Worm (Caenorhabditis elegans): ENCODE data around the gene grsp-3.

Gene grsp-3

DNA sequence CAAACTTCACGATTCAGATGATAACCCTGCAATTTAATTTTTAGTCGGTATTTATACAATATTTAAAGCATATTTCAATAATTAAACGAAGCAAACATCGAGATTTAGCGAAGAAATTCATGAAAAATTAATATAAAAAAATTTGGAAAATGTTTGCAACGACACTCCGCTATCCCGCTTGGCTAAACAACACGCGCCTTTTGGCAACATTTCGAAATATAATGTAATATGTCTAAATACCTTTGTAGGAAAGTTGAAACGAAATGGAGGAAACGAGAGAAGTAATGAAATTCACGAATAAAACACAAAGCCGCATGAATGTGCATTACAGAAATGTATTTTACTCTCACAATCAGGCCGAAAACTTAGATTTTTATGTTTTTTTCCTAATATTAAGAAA is 34.0 kb upstream of the grsp-3 start, which contains the start of gene rpc-1 (continued):
- TF ChIP-seq xbp-1 (tag; optimal IDR thresholded peaks at IDR 0.05) (no peak), nhr-19 (GFP tag; conservative IDR thresholded peaks at IDR 0.05) (no peak), nhr-76 (tag; optimal IDR thresholded peaks at IDR 0.05) (no peak), snpc-4 (tag; optimal IDR thresholded peaks at IDR 0.05) (no peak), C34B4.2 (tag; optimal IDR thresholded peaks at IDR 0.05) (no peak), fos-1 (tag; optimal IDR thresholded peaks at IDR 0.05) (no peak), lin-39 (tag; optimal IDR thresholded peaks at IDR 0.05) (no peak), ceh-63 (GFP tag; optimal IDR thresholded peaks at IDR 0.05) (no peak), sptf-1 (tag; optimal IDR thresholded peaks at IDR 0.05) (no peak), F16B12.6 (tag; optimal IDR thresholded peaks at IDR 0.05) (peak; percentile 47), nhr-237 (tag; optimal IDR thresholded peaks at IDR 0.05) (no peak), lsy-2 (tag; optimal IDR thresholded peaks at IDR 0.05) (peak; percentile 22 to 75), lin-13 (GFP tag; optimal IDR thresholded peaks at IDR 0.05) (no peak), nhr-84 (tag; optimal IDR thresholded peaks at IDR 0.05) (no peak), unc-62 (GFP tag; optimal IDR thresholded peaks at IDR 0.05) (no peak), zip-4 (GFP tag; optimal IDR thresholded peaks at IDR 0.05) (no peak), hlh-4 (tag; optimal IDR thresholded peaks at IDR 0.05) (no peak), elt-2 (tag; optimal IDR thresholded peaks at IDR 0.05) (no peak), egl-27 (tag; optimal IDR thresholded peaks at IDR 0.05) (no peak), lin-15B (tag; optimal IDR thresholded peaks at IDR 0.05) (peak; percentile 42), nhr-20 (tag; optimal IDR thresholded peaks at IDR 0.05) (peak; percentile 39), pax-3 (tag; optimal IDR thresholded peaks at IDR 0.05) (no peak), ces-1 (GFP tag; optimal IDR thresholded peaks at IDR 0.05) (no peak), nhr-90 (tag; optimal IDR thresholded peaks at IDR 0.05; ENCODE audit: poor library complexity) (peak; percentile 5), ceh-82 (tag; optimal IDR thresholded peaks at IDR 0.05) (peak; percentile 8 to 43 (median 39)), snu-23 (GFP tag; optimal IDR thresholded peaks at IDR 0.05) (peak; percentile 30), pag-3 (tag; optimal IDR thresholded peaks at IDR 0.05; ENCODE audit: borderline replicate concordance, insufficient read depth) (no peak), zag-1 (tag; optimal IDR thresholded peaks at IDR 0.05) (no peak), ama-1 (optimal IDR thresholded peaks at IDR 0.05) (no peak), elt-3 (tag; optimal IDR thresholded peaks at IDR 0.05) (peak in 1 of 6 experiments; percentile 3), mep-1 (tag; optimal IDR thresholded peaks at IDR 0.05) (peak; percentile 59), sox-4 (tag; optimal IDR thresholded peaks at IDR 0.05) (no peak), mab-9 (GFP tag; IDR thresholded peaks at IDR 0.05) (no peak), tlp-1 (tag; optimal IDR thresholded peaks at IDR 0.05) (no peak), nhr-77 (tag; optimal IDR thresholded peaks at IDR 0.05) (no peak), nhr-12 (tag; optimal IDR thresholded peaks at IDR 0.05) (no peak), ztf-11 (tag; optimal IDR thresholded peaks at IDR 0.05) (no peak), isw-1 (GFP tag; IDR thresholded peaks at IDR 0.05) (no peak), vab-15 (tag; optimal IDR thresholded peaks at IDR 0.05) (no peak), ceh-88 (GFP tag; IDR thresholded peaks at IDR 0.05) (no peak), nhr-85 (tag) (no peak), mdl-1 (tag; optimal IDR thresholded peaks at IDR 0.05) (no peak), irx-1 (tag; optimal IDR thresholded peaks at IDR 0.05) (no peak), sup-37 (GFP tag; optimal IDR thresholded peaks at IDR 0.05) (no peak), nhr-28 (tag; optimal IDR thresholded peaks at IDR 0.05) (no peak), lin-14 (GFP tag; optimal IDR thresholded peaks at IDR 0.05) (no peak), skn-1 (tag; optimal IDR thresholded peaks at IDR 0.05) (peak; percentile 58), nhr-71 (tag; optimal IDR thresholded peaks at IDR 0.05) (peak; percentile 42), lin-35 (GFP tag; optimal IDR thresholded peaks at IDR 0.05) (peak; percentile 47 to 90), fkh-4 (tag; optimal IDR thresholded peaks at IDR 0.05; ENCODE audit: borderline replicate concordance) (no peak), fkh-10 (GFP tag; optimal IDR thresholded peaks at IDR 0.05) (no peak), ztf-4 (tag; optimal IDR thresholded peaks at IDR 0.05) (no peak), egl-13 (tag; optimal IDR thresholded peaks at IDR 0.05) (no peak), dpl-1 (GFP tag; optimal IDR thresholded peaks at IDR 0.05) (peak; percentile 55 to 80 (median 76))

Measured in whole organism, L1 larva.